Worm (Caenorhabditis elegans): Measurements from ENCODE around the gene K08E4.2.

K08E4.2 gene

ce11 chrIV:12040431-12040830 lies 16.0 kb downstream of the K08E4.2 start:
- no peak for TF ChIP-seq K11D2.4 (GFP tag; IDR thresholded peaks at IDR 0.05)
- no peak for TF ChIP-seq dpl-1 (GFP tag; optimal IDR thresholded peaks at IDR 0.05)
- peak; percentile 76 for TF ChIP-seq nhr-80 (tag; optimal IDR thresholded peaks at IDR 0.05)

ce11 chrIV:12036924-12037323 lies 19.5 kb downstream of the K08E4.2 start:
- TF ChIP-seq lin-54 (GFP tag; optimal IDR thresholded peaks at IDR 0.05): peak; percentile 4
- peak; percentile 49 for TF ChIP-seq ama-1 (optimal IDR thresholded peaks at IDR 0.05)
- TF ChIP-seq ama-1 (GFP tag; optimal IDR thresholded peaks at IDR 0.05): no peak
- TF ChIP-seq ztf-26 (tag; optimal IDR thresholded peaks at IDR 0.05): no peak
- no peak for TF ChIP-seq efl-1 (GFP tag; optimal IDR thresholded peaks at IDR 0.05)
- TF ChIP-seq repo-1 (tag; optimal IDR thresholded peaks at IDR 0.05): peak; percentile 76
- no peak for TF ChIP-seq lir-1 (GFP tag; conservative IDR thresholded peaks at IDR 0.05)
- 0 out of 2 replicates have a peak, but pooled peaks have one; percentile 8 for TF ChIP-seq hmg-1.2 (GFP tag; IDR thresholded peaks at IDR 0.05)
- 0 out of 2 replicates have a peak, but pooled peaks have one; percentile 59 for TF ChIP-seq B0336.3 (GFP tag; IDR thresholded peaks at IDR 0.05)
- no peak for TF ChIP-seq ztf-22 (GFP tag; optimal IDR thresholded peaks at IDR 0.05)
- TF ChIP-seq Y95B8A.8 (GFP tag; IDR thresholded peaks at IDR 0.05): no peak
- peak; percentile 41 for TF ChIP-seq gei-17 (GFP tag; optimal IDR thresholded peaks at IDR 0.05)
- TF ChIP-seq nfyb-1 (GFP tag; IDR thresholded peaks at IDR 0.05): peak; percentile 77; the same call in 1 of the 2 replicates
- no peak for TF ChIP-seq ets-4 (GFP tag; optimal IDR thresholded peaks at IDR 0.05)
- no peak for TF ChIP-seq ccch-3 (GFP tag; optimal IDR thresholded peaks at IDR 0.05)
- TF ChIP-seq madf-3 (GFP tag; IDR thresholded peaks at IDR 0.05): no peak
- no peak for TF ChIP-seq pha-4 (tag; optimal IDR thresholded peaks at IDR 0.05)
- no peak for TF ChIP-seq nfya-2 (GFP tag; IDR thresholded peaks at IDR 0.05)
- TF ChIP-seq ZK185.1 (tag; optimal IDR thresholded peaks at IDR 0.05; ENCODE audit: poor library complexity, severe bottlenecking): peak; percentile 35
- TF ChIP-seq sdz-38 (tag; optimal IDR thresholded peaks at IDR 0.05): no peak
- no peak for TF ChIP-seq let-607 (tag; optimal IDR thresholded peaks at IDR 0.05)
- TF ChIP-seq Y56A3A.18 (GFP tag; IDR thresholded peaks at IDR 0.05): peak; percentile 55; the same call in 1 of the 2 replicates
- TF ChIP-seq ztf-6 (GFP tag; IDR thresholded peaks at IDR 0.05): no peak
- TF ChIP-seq atf-7 (tag; optimal IDR thresholded peaks at IDR 0.05): no peak
- TF ChIP-seq cebp-1 (GFP tag; IDR thresholded peaks at IDR 0.05): no peak
- TF ChIP-seq cebp-1 (tag; optimal IDR thresholded peaks at IDR 0.05): peak; percentile 63
- no peak for TF ChIP-seq madf-10 (tag; optimal IDR thresholded peaks at IDR 0.05)
- TF ChIP-seq lin-40 (tag; optimal IDR thresholded peaks at IDR 0.05): peak; percentile 50
- no peak for TF ChIP-seq F33H1.4 (GFP tag; IDR thresholded peaks at IDR 0.05)
- no peak for TF ChIP-seq nhr-120 (GFP tag; IDR thresholded peaks at IDR 0.05)
- no peak for TF ChIP-seq Y67H2A.10 (GFP tag; conservative IDR thresholded peaks at IDR 0.05)
- TF ChIP-seq ceh-79 (tag; optimal IDR thresholded peaks at IDR 0.05): no peak
- 0 out of 2 replicates have a peak, but pooled peaks have one; percentile 33 for TF ChIP-seq pbrm-1 (GFP tag; IDR thresholded peaks at IDR 0.05)

- TF ChIP-seq madf-10 (tag; optimal IDR thresholded peaks at IDR 0.05): no peak
- no peak for TF ChIP-seq mxl-1 (tag; optimal IDR thresholded peaks at IDR 0.05)
- TF ChIP-seq zfh-2 (GFP tag; conservative IDR thresholded peaks at IDR 0.05): 0 out of 2 replicates have a peak, but pooled peaks have one; percentile 4
- TF ChIP-seq chd-7 (tag; optimal IDR thresholded peaks at IDR 0.05): no peak
- TF ChIP-seq lin-26 (GFP tag; IDR thresholded peaks at IDR 0.05): 0 out of 2 replicates have a peak, but pooled peaks have one; percentile 8
- no peak for TF ChIP-seq sdz-38 (tag; optimal IDR thresholded peaks at IDR 0.05)
- no peak for TF ChIP-seq nfya-2 (GFP tag; IDR thresholded peaks at IDR 0.05)
- TF ChIP-seq nfyb-1 (GFP tag; IDR thresholded peaks at IDR 0.05): no peak
- no peak for TF ChIP-seq rec-8 (tag; optimal IDR thresholded peaks at IDR 0.05)
- TF ChIP-seq nhr-120 (GFP tag; IDR thresholded peaks at IDR 0.05): no peak
These were observed 21.0 kb downstream of the K08E4.2 start for ce11 chrIV:12035422-12035821.
